Worm (Caenorhabditis elegans) whole organism, midembryonic: ENCODE measurements around the gene C52E4.12.

Experiments
- T22C8.4 ChIP-seq: fragments of 200-800 bp; sonication (Bioruptor generic); IDR thresholded peaks from 2 replicates; pipeline ENCODE4 v1.3.6; 2022; ENCODE audit warnings: missing genetic modification characterization, missing compliant biosample characterization
- cog-1 ChIP-seq: sonication (generic microtip); optimal IDR thresholded peaks from 2 replicates; lab custom pipeline; 2016; ENCODE audit warnings: missing genetic modification characterization, missing compliant biosample characterization
- flt-1 ChIP-seq: fragments of 200-800 bp; sonication (Bioruptor generic); IDR thresholded peaks from 2 replicates; pipeline ENCODE4 v1.3.6; 2022; ENCODE audit warnings: missing genetic modification characterization, missing compliant biosample characterization
- klf-2 ChIP-seq: fragments of 200-800 bp; sonication (Bioruptor generic); conservative IDR thresholded peaks from 2 replicates; pipeline ENCODE4 v1.3.6; 2022; ENCODE audit warnings: missing genetic modification reagents, missing genetic modification characterization, missing compliant biosample characterization
- ref-1 ChIP-seq: fragments of 200-800 bp; sonication (Bioruptor generic); conservative IDR thresholded peaks from 2 replicates; pipeline ENCODE4 v1.3.6; 2022; ENCODE audit warnings: missing genetic modification reagents, missing genetic modification characterization, missing compliant biosample characterization
- tab-1 ChIP-seq: fragments of 200-800 bp; sonication (Bioruptor generic); IDR thresholded peaks from 2 replicates; pipeline ENCODE4 v1.3.6; 2022; ENCODE audit warnings: missing genetic modification characterization, missing compliant biosample characterization
- ztf-23 ChIP-seq: fragments of 200-800 bp; sonication (Bioruptor generic); IDR thresholded peaks from 2 replicates; pipeline ENCODE4 v1.3.6; 2022; ENCODE audit warnings: missing genetic modification reagents, missing genetic modification characterization, missing compliant biosample characterization

DNA sequence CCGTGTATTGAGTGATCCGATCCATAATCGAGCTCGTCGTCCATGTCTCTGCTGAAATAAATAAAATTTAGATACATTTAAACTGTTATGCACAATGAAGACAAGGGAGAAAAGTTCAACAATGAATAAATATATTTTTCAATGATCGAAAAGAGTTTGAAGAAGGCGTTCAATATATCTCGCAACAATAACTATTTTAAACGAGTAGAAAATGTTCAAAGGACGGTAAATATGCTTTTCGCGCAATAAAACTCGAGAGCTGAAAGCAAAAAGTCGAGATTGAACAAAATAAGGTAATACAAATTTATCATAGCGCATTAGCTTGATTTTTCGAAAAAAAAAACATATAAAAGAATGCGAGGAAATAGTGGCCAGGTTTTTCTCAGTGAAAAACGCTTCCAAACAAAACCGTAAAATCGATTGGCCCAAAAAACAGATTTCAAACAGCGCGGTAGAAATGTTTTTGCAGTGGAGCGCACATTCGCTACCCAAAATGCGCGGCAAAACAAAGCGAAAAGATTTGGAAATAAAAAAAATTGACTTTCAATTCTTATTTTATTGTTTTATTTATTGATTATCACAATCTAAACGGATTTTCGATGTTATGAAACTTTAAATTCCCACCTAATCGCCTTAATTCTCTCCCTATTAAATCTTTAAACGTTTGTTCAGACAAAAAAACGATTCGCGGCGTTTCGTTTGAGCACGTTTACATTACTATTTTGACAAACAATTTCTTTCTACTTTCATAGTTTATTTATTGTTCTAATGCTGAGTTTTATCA lies 45.1 kb downstream of the C52E4.12 start, which contains the start of the genes kup-1 and F10C2.4:
- TF ChIP-seq cog-1 (tag; lab: Kevin White, UChicago) (peak; percentile 53), tab-1 (GFP tag; lab: Robert Waterston, UW) (no peak), T22C8.4 (GFP tag; lab: Robert Waterston, UW) (no peak), ref-1 (GFP tag; lab: Robert Waterston, UW) (no peak), ztf-23 (GFP tag; lab: Robert Waterston, UW) (no peak), klf-2 (GFP tag; lab: Robert Waterston, UW) (no peak), flt-1 (no peak)
